Fruit fly (Drosophila melanogaster): ENCODE results near the gene Tsc1.

The Tsc1 gene

DNA sequence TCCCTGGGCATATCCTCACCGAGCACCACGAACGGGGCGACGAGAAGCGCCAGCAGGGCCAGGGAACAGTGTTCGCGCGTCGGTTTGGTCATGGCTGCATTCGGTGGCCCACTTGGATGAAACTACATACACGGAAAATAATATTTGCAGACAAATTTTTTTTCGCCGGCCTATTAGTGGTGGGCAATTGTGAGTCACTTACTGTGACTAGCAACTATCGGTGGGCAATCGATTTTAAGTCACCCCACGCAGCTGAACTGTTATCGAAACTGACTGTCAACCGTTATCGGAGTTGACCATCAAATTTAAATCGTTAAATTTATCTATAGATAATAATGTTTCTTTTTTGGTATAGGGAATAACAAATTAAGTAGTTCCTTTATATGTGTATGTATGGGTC lies 39.3 kb downstream of the Tsc1 start, which contains the start of gene CG5510 (continued):
- TF ChIP-seq CG31627 (GFP tag; optimal IDR thresholded peaks at IDR 0.05): peak; percentile 48
- TF ChIP-seq achi (GFP tag; optimal IDR thresholded peaks at IDR 0.05): peak; percentile 39
- TF ChIP-seq Ets21C (GFP tag; optimal IDR thresholded peaks at IDR 0.05): no peak
- TF ChIP-seq CG3032 (tag; optimal IDR thresholded peaks at IDR 0.05): peak; percentile 44
- TF ChIP-seq fd85E (GFP tag; optimal IDR thresholded peaks at IDR 0.05): no peak
- TF ChIP-seq Blimp-1 (GFP tag; optimal IDR thresholded peaks at IDR 0.05): no peak
- no peak for TF ChIP-seq CG34406 (GFP tag; optimal IDR thresholded peaks at IDR 0.05)
- no peak for TF ChIP-seq CG6854 (GFP tag; optimal IDR thresholded peaks at IDR 0.05)
- TF ChIP-seq Gug (GFP tag; IDR thresholded peaks at IDR 0.05): no peak
- no peak for TF ChIP-seq CG6163 (GFP tag; IDR thresholded peaks at IDR 0.05)
- TF ChIP-seq Met (GFP tag; optimal IDR thresholded peaks at IDR 0.05): no peak

- no peak for TF ChIP-seq Ets96B (tag; optimal IDR thresholded peaks at IDR 0.05)
- no peak for TF ChIP-seq CG1621 (tag; optimal IDR thresholded peaks at IDR 0.05)
- TF ChIP-seq fd85E (GFP tag; optimal IDR thresholded peaks at IDR 0.05): no peak
- TF ChIP-seq CG15336 (GFP tag; IDR thresholded peaks at IDR 0.05): no peak
- TF ChIP-seq Sox102F (GFP tag; optimal IDR thresholded peaks at IDR 0.05): no peak
- TF ChIP-seq Sox14 (GFP tag; optimal IDR thresholded peaks at IDR 0.05): no peak
- no peak for TF ChIP-seq CG3919 (GFP tag; optimal IDR thresholded peaks at IDR 0.05)
Measured at dm6 chr3R:24172379-24172778, 42.3 kb downstream of the Tsc1 start, which contains the start of gene CG13606. CG13606 (plus strand) TSS chr3R:24172628.

Data from whole organism, prepupa.